Worm (Caenorhabditis elegans): ENCODE results near the gene lmd-3.

The lmd-3 gene

ce11 chrV:8426210-8426609, 18.4 kb downstream of the lmd-3 start (continued):
- TF ChIP-seq nhr-77 (tag; optimal IDR thresholded peaks at IDR 0.05): no peak
- TF ChIP-seq lin-15B (tag; optimal IDR thresholded peaks at IDR 0.05): no peak
- no peak for TF ChIP-seq T20F7.1 (GFP tag; optimal IDR thresholded peaks at IDR 0.05)
- TF ChIP-seq lin-1 (GFP tag; IDR thresholded peaks at IDR 0.05): no peak
- TF ChIP-seq daf-16 (GFP tag; optimal IDR thresholded peaks at IDR 0.05): no peak
- TF ChIP-seq daf-16 (tag; optimal IDR thresholded peaks at IDR 0.05): peak; percentile 18
- TF ChIP-seq sdz-12 (GFP tag; optimal IDR thresholded peaks at IDR 0.05): no peak
- no peak for TF ChIP-seq snpc-1.2 (GFP tag; IDR thresholded peaks at IDR 0.05)

ce11 chrV:8424840-8425814, 19.5 kb downstream of the lmd-3 start:
- no peak for TF ChIP-seq madf-9 (GFP tag; conservative IDR thresholded peaks at IDR 0.05)
- no peak for TF ChIP-seq unc-130 (GFP tag; optimal IDR thresholded peaks at IDR 0.05)
- TF ChIP-seq aly-2 (tag; optimal IDR thresholded peaks at IDR 0.05): no peak
- TF ChIP-seq ztf-11 (tag; optimal IDR thresholded peaks at IDR 0.05): no peak
- TF ChIP-seq R02D3.7 (tag; optimal IDR thresholded peaks at IDR 0.05): no peak
- TF ChIP-seq pqm-1 (tag; optimal IDR thresholded peaks at IDR 0.05): peak; percentile 53
- peak; percentile 46; the same call in 1 of the 2 replicates for TF ChIP-seq lin-1 (GFP tag; IDR thresholded peaks at IDR 0.05)
- peak; percentile 78 for TF ChIP-seq php-3 (GFP tag; IDR thresholded peaks at IDR 0.05)
- TF ChIP-seq nhr-111 (GFP tag; optimal IDR thresholded peaks at IDR 0.05): no peak
- no peak for TF ChIP-seq F37D6.2 (tag; optimal IDR thresholded peaks at IDR 0.05)
- TF ChIP-seq tra-1 (GFP tag; IDR thresholded peaks at IDR 0.05): 0 out of 2 replicates have a peak, but pooled peaks have one; percentile 46
- TF ChIP-seq lim-7 (GFP tag; IDR thresholded peaks at IDR 0.05): no peak
- TF ChIP-seq aha-1 (tag): no peak
- TF ChIP-seq lin-38 (GFP tag; IDR thresholded peaks at IDR 0.05): 0 out of 2 replicates have a peak, but pooled peaks have one; percentile 5
- peak; percentile 39 for TF ChIP-seq mep-1 (tag; optimal IDR thresholded peaks at IDR 0.05)
- no peak for TF ChIP-seq Y5F2A.4 (GFP tag; optimal IDR thresholded peaks at IDR 0.05)
- TF ChIP-seq nhr-102 (tag; optimal IDR thresholded peaks at IDR 0.05): no peak
- TF ChIP-seq cey-2 (tag; optimal IDR thresholded peaks at IDR 0.05; ENCODE audit: borderline replicate concordance, insufficient read depth): no peak
- TF ChIP-seq ceh-44 (GFP tag; IDR thresholded peaks at IDR 0.05): no peak
- no peak for TF ChIP-seq jun-1 (tag; optimal IDR thresholded peaks at IDR 0.05)
- peak; percentile 93 for TF ChIP-seq hlh-11 (tag; optimal IDR thresholded peaks at IDR 0.05)
- TF ChIP-seq ces-1 (GFP tag; optimal IDR thresholded peaks at IDR 0.05): no peak
- TF ChIP-seq nhr-48 (tag; optimal IDR thresholded peaks at IDR 0.05): peak; percentile 46
- TF ChIP-seq pha-4 (GFP tag; IDR thresholded peaks at IDR 0.05): 0 out of 2 replicates have a peak, but pooled peaks have one; percentile 13
- no peak for TF ChIP-seq pha-4 (tag; optimal IDR thresholded peaks at IDR 0.05)
- TF ChIP-seq ceh-32 (tag; optimal IDR thresholded peaks at IDR 0.05; ENCODE audit: poor library complexity): no peak
- no peak for TF ChIP-seq ZK546.5 (tag; optimal IDR thresholded peaks at IDR 0.05)
- TF ChIP-seq arid-1 (GFP tag; conservative IDR thresholded peaks at IDR 0.05): no peak
- peak; percentile 12 for TF ChIP-seq F49E8.2 (tag; optimal IDR thresholded peaks at IDR 0.05; ENCODE audit: borderline replicate concordance)
- peak; percentile 78 for TF ChIP-seq nhr-28 (tag; optimal IDR thresholded peaks at IDR 0.05)
- peak; percentile 86 for TF ChIP-seq hlh-30 (tag; optimal IDR thresholded peaks at IDR 0.05; ENCODE audit: insufficient read depth)
- peak; percentile 19; the same call in 1 of the 2 replicates for TF ChIP-seq Y48G9A.11 (GFP tag; IDR thresholded peaks at IDR 0.05)
- no peak for TF ChIP-seq zfp-3 (GFP tag; conservative IDR thresholded peaks at IDR 0.05)
- TF ChIP-seq lin-13 (GFP tag; optimal IDR thresholded peaks at IDR 0.05): no peak
- TF ChIP-seq tag-97 (GFP tag; IDR thresholded peaks at IDR 0.05): no peak
- peak in 1 of 2 experiments; percentile 44 for TF ChIP-seq mdl-1 (tag; optimal IDR thresholded peaks at IDR 0.05)
- 0 out of 2 replicates have a peak, but pooled peaks have one; percentile 35 for TF ChIP-seq ceh-20 (GFP tag; IDR thresholded peaks at IDR 0.05)
- no peak for TF ChIP-seq nhr-76 (tag; optimal IDR thresholded peaks at IDR 0.05)
- TF ChIP-seq nhr-77 (tag; optimal IDR thresholded peaks at IDR 0.05): peak; percentile 69
- no peak for TF ChIP-seq zfp-2 (tag; optimal IDR thresholded peaks at IDR 0.05)
- no peak for TF ChIP-seq zip-2 (tag; optimal IDR thresholded peaks at IDR 0.05)
